Worm (Caenorhabditis elegans) whole organism, mixed stage, embryonic: ENCODE results near the gene pat-3.

Experiments used
- lin-13 ChIP-seq: fragments of 150-350 bp; optimal IDR thresholded peaks from 2 replicates; lab custom pipeline; 2014; ENCODE audit warnings: missing biosample characterization, missing genetic modification characterization
- lsy-2 ChIP-seq: fragments of 150-350 bp; optimal IDR thresholded peaks from 2 replicates; lab custom pipeline; 2014; ENCODE audit warnings: missing biosample characterization, missing genetic modification characterization
- sptf-1 ChIP-seq: sonication (generic microtip); optimal IDR thresholded peaks from 2 replicates; lab custom pipeline; 2017; ENCODE audit warnings: mild to moderate bottlenecking, missing genetic modification characterization, moderate library complexity, missing compliant biosample characterization
- tbx-8 ChIP-seq: fragments of 200-800 bp; sonication (Bioruptor generic); optimal IDR thresholded peaks from 2 replicates; lab custom pipeline; 2018; ENCODE audit warnings: mild to moderate bottlenecking, missing genetic modification characterization, moderate library complexity, missing compliant biosample characterization
- unc-39 ChIP-seq: fragments of 150-350 bp; optimal IDR thresholded peaks from 2 replicates; lab custom pipeline; 2014; ENCODE audit warnings: missing biosample characterization, missing genetic modification characterization
- unc-62 ChIP-seq: fragments of 150-350 bp; optimal IDR thresholded peaks from 2 replicates; lab custom pipeline; 2014; ENCODE audit warnings: missing biosample characterization, missing genetic modification reagents, missing genetic modification characterization
- ztf-11 ChIP-seq: fragments of 150-350 bp; optimal IDR thresholded peaks from 2 replicates; lab custom pipeline; 2014; ENCODE audit warnings: missing biosample characterization, missing genetic modification characterization

ce11 chrIII:3931423-3931822 is 17.5 kb upstream of the pat-3 start, which contains the start of gene F37A8.2:
- TF ChIP-seq ztf-11 (tag; lab: Kevin White, UChicago), result no peak
- TF ChIP-seq lsy-2 (tag; lab: Kevin White, UChicago), result no peak
- TF ChIP-seq sptf-1 (tag; lab: Kevin White, UChicago), result no peak
- TF ChIP-seq unc-39 (tag; lab: Kevin White, UChicago), result no peak
- TF ChIP-seq unc-62 (GFP tag; lab: Kevin White, UChicago), result no peak
- no peak for TF ChIP-seq lin-13 (tag; lab: Kevin White, UChicago)
- TF ChIP-seq tbx-8 (GFP tag; lab: Kevin White, UChicago), result no peak
